Fruit fly (Drosophila melanogaster): ENCODE data around the gene IntS14.

- TF ChIP-seq CG8478 (optimal IDR thresholded peaks at IDR 0.05) (no peak), pan (optimal IDR thresholded peaks at IDR 0.05) (no peak), usp (GFP tag; optimal IDR thresholded peaks at IDR 0.05) (no peak)
Measured at dm6 chr2L:1121942-1122710, 42.1 kb upstream of the IntS14 start.

Data from whole organism.